Worm (Caenorhabditis elegans): ENCODE data around the gene romo-1.

DNA sequence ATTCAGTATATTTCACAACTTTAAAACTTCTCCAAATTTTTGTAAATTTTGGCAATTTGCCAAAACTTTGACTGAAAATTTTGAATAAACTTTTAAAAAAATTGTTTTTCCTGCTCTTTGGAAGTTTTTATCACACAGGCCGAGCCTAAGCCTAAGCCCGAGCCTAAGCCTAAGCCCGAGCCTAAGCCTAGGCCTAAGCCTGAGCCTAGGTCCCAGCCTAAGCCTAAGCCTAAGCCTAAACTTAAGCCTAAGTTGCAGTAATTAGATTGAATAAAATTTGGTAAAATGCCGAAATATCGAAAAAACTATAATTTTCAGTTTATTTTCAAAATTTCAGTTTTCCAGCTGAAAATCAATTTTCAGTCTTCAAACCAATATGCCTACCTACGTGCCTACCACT lies 45.8 kb upstream of the romo-1 start:
- TF ChIP-seq flt-1 (GFP tag; IDR thresholded peaks at IDR 0.05): no peak
- no peak for TF ChIP-seq klf-2 (GFP tag; conservative IDR thresholded peaks at IDR 0.05)
- TF ChIP-seq tab-1 (GFP tag; IDR thresholded peaks at IDR 0.05): no peak
- TF ChIP-seq ref-1 (GFP tag; conservative IDR thresholded peaks at IDR 0.05): no peak
- TF ChIP-seq ztf-29 (GFP tag; IDR thresholded peaks at IDR 0.05): no peak
